Fruit fly (Drosophila melanogaster) ovary, adult (tissue): ENCODE measurements around the gene CG43220.

ENCODE experiments used
- CG17801 ChIP-seq: fragments of 200-800 bp; optimal IDR thresholded peaks from 2 replicates; lab custom pipeline; 2019; ENCODE audit warnings: missing biosample characterization, mild to moderate bottlenecking, missing genetic modification characterization, moderate library complexity; ENCODE audit not compliant: partially characterized antibody

CG43220 gene

dm6 chr2L:17486264-17486663 lies at the start of gene CG43220:
Gene CG43220 (plus strand): TSS chr2L:17486564.
- no peak for TF ChIP-seq CG17801

DNA sequence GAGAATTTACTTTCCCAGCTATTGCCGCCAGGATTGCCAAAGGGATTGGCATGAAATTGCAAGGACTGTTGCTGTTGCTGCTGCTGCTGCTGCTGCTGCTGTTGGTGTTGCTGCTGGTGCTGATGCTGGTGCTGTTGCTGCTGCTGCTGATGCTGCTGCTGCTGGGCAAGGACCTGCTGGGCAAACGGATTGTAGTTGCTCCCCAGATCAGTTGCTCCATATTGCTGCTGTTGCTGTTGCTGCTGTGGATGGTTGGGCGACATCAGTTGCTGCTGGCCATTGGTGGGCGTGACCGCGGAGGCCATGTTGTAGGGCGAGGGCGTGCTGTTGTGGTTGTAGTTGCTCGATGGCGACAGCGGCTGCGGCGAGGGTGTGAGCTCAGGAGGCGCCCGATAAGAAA lies 48.8 kb upstream of the CG43220 start:
- TF ChIP-seq CG17801, result no peak

dm6 chr2L:17447071-17447470 lies 39.3 kb upstream of the CG43220 start:
- TF ChIP-seq CG17801, result no peak

- TF ChIP-seq CG17801, result no peak
Measured at dm6 chr2L:17448435-17448834, 37.9 kb upstream of the CG43220 start.

- TF ChIP-seq CG17801, result no peak
Measured at dm6 chr2L:17449608-17450504, 36.5 kb upstream of the CG43220 start, which contains the start of gene dl. Gene dl (minus strand): TSS chr2L:17450364.

DNA sequence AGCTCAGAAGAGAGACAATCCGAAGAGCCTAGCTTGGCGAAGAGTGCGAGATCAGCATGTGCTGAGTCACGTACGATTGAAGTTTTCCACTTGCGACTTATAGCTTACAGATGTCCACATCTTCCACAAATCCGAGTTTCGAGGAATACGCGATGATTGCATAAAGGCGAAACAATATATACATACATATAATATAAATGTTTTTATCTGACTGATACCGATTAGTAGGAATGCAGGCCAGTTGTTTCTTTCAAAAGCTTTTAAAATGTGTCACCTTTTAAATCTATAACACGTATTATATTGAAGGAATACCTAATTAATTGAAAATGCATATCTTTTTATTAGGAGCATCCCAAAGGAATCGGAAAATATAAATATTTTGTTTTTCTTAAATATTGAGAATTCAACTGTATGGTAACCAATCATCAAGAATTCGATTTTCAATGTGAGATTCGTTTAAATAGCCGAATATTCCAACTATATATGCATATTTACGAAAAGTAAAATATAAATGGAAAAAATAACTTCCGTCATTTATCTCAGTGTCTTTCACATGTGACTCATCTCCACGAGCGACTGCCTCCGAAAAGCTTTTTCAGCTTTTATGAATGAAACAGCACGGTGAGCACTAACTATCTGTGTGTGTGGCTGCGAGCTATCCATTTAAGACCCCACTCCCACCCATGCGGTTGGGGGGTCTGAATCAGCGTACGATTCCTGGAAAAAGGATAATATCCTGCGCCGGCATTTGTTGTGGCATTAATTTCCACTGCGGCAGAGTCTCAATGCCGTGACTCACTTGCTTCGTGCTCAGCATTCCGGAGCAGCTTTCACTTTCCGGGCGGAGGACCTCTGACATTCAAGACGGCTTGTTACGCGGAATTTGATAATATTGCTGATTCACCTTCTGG lies 35.6 kb upstream of the CG43220 start:
- TF ChIP-seq CG17801, result peak; percentile 19

DNA sequence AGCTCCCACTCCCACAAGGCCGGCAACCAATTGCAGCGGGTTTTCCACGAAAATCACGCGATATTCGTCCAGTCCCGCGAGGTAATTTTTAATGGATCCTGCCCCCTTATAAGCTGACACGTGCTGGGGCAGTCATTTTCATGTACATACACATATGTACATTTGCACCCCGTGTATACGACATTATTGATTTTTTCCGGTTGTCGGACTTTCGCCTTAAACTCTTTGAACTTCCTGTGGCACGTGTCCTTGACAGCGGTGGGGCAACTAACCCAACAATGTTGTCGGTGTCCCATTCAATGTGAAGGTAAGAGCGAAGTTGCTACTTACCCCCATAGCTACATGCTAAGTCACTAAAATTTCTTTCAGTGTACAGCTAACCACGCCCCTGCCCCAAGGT lies 34.3 kb upstream of the CG43220 start:
- no peak for TF ChIP-seq CG17801

DNA sequence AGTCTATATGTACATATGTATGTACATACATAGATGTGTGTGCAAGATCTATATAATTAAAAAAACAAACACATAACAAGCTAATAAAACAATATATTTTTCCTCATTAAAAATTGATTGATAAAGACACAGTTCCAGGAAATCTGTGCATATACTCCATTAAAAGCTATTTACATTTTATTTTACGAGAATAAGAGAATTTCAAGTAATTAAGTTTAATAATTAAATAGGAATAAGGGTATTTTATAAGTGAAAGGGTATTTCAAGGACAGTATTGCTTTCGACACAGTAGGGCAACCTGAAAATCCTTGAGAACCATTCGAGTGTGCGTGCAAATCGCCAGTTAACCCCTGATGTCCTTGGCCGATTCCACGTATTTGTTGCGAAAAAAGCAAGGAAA lies 33.7 kb upstream of the CG43220 start, which contains the start of gene CG5050:
TSS of gene CG5050 (plus strand) at position 301 of the 400 bp plus-strand sequence.
- no peak for TF ChIP-seq CG17801

DNA sequence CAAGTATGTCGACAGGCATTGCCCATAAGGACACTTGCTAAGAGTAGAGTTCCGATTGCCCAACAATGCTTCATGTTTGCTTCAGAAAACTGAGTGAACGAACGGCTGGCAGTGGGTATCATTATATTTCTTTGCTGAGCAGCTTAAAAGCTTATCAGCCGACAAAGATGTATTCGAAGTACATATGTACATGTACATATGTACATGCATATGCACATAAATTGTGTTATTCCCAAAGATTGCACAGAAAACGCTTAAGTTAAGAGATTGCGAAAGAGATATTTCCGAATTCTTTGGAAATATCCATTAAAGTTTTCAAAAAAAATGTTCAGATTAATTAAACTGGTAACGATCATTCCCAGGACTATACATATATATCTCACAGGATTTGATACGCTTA lies 30.5 kb upstream of the CG43220 start, which contains the start of gene SPH93:
TSS of gene SPH93 (minus strand) at position 101 of the 400 bp plus-strand sequence.
- TF ChIP-seq CG17801, result no peak

DNA sequence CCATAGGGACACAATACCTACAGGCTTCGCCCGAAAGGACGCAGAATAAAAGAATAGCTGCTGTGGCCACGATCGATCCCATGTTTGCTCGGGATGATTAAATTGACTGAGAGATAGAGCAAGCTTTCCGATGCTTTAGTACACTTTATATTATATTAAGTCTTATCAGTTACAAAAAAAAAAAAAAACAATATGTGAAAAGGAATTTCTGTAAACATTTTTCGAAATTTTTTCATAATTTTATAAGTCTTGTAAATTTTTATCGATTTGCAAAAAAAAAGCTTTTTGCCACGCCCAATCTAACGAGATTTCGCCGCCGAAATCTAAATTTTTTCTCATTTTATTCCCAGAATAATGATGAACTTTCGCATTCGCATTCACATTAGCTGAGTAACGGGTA lies 28.4 kb upstream of the CG43220 start, which contains the start of gene CG18563:
TSS of gene CG18563 (minus strand) at position 101 of the 400 bp plus-strand sequence.
- no peak for TF ChIP-seq CG17801

DNA sequence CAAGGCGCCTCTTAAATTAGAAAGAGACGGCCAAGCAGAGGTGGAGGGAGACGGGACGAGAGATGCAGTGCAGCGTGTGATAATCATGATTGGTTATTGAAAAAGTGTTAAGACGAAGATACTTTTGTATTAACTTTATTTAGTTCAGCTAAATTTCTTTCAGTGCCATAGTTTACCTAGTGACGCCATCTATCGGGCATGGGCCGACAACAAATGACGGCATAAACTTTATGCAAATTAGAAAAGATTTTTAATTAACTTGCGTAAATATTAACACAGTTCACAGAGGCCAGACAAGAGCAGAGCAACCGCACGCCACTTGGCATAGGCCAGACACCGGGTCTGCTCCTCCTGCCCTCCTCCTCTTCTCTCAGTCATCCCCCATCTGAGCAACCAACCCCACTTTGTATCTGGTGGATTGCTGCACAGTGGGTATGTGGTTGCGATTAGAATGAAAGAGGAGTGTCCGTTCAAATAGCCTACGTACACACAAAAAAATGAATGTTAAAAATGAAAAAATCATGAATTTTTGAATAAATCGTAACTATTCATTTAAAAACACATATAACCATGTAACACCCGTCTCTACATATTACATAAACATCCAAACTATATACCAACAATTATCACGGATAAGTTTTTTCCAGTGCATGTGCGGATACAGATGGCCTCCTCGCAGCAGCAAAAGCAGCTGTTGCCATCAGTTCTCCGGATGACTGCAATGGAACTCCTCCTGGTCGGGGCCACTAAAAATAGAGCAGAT lies 20.3 kb upstream of the CG43220 start:
- TF ChIP-seq CG17801, result no peak

DNA sequence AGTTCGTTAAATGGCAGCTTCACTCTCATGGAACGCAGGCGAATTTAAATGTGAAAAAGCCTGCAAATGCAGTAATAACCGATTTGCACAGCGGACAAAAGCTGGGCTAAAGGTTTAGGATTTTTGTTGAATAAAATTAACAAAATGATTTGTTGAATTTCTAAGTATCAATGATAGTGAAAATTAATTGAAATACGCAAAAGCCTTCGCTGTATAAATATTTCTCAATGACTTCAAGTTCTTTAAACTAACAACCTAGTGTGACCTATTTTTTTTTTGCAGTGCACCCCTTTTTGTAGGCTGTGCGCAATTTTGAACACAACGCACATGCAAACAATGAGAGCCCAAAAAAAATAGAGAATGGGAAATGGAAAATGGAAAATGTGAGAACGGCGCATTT lies 19.4 kb upstream of the CG43220 start:
- no peak for TF ChIP-seq CG17801

- no peak for TF ChIP-seq CG17801
Measured at dm6 chr2L:17470630-17471029, 15.7 kb upstream of the CG43220 start.

- TF ChIP-seq CG17801, result no peak
Measured at dm6 chr2L:17471524-17471923, 14.8 kb upstream of the CG43220 start, which contains the start of gene Sgt. Gene Sgt (plus strand): TSS chr2L:17471603.

- TF ChIP-seq CG17801, result no peak
Measured at dm6 chr2L:17472582-17473524, 13.5 kb upstream of the CG43220 start, which contains the start of gene BicD. Gene BicD (minus strand): TSS chr2L:17473215.
